Worm (Caenorhabditis elegans) whole organism, L2 larva: Measurements from ENCODE around the gene nac-2.

Experiments
- dmd-4 ChIP-seq: sonication (generic microtip); optimal IDR thresholded peaks from 2 replicates; lab custom pipeline; 2017; ENCODE audit warnings: missing biosample characterization, missing genetic modification characterization
- nhr-77 ChIP-seq: fragments of 150-350 bp; optimal IDR thresholded peaks from 2 replicates; lab custom pipeline; 2014; ENCODE audit warnings: missing biosample characterization, missing genetic modification characterization
- sma-3 ChIP-seq: sonication (generic microtip); optimal IDR thresholded peaks from 2 replicates; lab custom pipeline; 2016; ENCODE audit warnings: missing genetic modification reagents, missing genetic modification characterization, missing compliant biosample characterization
- unc-39 ChIP-seq: fragments of 150-350 bp; optimal IDR thresholded peaks from 2 replicates; lab custom pipeline; 2014; ENCODE audit warnings: missing biosample characterization, missing genetic modification characterization
- unc-62 ChIP-seq: fragments of 150-350 bp; optimal IDR thresholded peaks from 2 replicates; lab custom pipeline; 2014; ENCODE audit warnings: missing biosample characterization, missing genetic modification reagents, missing genetic modification characterization
- ztf-11 ChIP-seq: sonication (generic microtip); optimal IDR thresholded peaks from 2 replicates; lab custom pipeline; 2017; ENCODE audit warnings: missing biosample characterization, missing genetic modification characterization

DNA sequence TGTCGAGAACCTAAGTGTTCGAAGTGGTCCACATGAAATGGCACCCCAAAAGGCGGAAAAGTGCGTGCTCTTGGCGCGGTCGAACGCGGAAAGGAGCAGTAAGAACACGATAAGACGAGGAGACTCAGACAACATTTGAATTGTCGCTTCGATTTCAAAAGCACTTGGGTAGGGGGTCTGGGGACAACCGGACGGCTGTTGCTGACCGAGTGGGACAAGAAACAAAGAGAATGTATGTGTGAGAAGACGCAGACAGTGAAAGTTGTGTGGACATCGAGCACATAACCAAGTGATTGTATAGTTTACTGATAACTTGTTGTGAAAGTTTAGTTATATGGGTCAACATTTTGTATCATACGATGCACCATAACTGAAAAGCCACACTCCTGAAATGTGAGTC, 35.9 kb downstream of the nac-2 start:
- TF ChIP-seq unc-39 (no peak), ztf-11 (no peak), unc-62 (GFP tag; lab: Kevin White, UChicago) (no peak), dmd-4 (tag; lab: Kevin White, UChicago) (no peak), sma-3 (no peak), nhr-77 (tag; lab: Kevin White, UChicago) (no peak)
